Worm (Caenorhabditis elegans) whole organism, early embryonic: Measurements from ENCODE around the gene W04B5.6.

Source experiments
- B0310.2 ChIP-seq: sonication (generic microtip); optimal IDR thresholded peaks from 2 replicates; lab custom pipeline; 2016; ENCODE audit warnings: mild to moderate bottlenecking, missing genetic modification characterization, missing compliant biosample characterization
- F13C5.2 ChIP-seq: sonication (generic microtip); optimal IDR thresholded peaks from 2 replicates; lab custom pipeline; 2017; ENCODE audit warnings: mild to moderate bottlenecking, missing genetic modification characterization, inconsistent platforms, missing compliant biosample characterization
- aly-1 ChIP-seq: sonication (generic microtip); optimal IDR thresholded peaks from 2 replicates; lab custom pipeline; 2016; ENCODE audit warnings: missing genetic modification characterization, missing compliant biosample characterization
- ama-1 ChIP-seq: fragments of 150-350 bp; optimal IDR thresholded peaks from 2 replicates; lab custom pipeline; 2014
- ceh-13 ChIP-seq: fragments of 200-800 bp; sonication (Bioruptor generic); optimal IDR thresholded peaks from 2 replicates; lab custom pipeline; 2018; ENCODE audit warnings: mild to moderate bottlenecking, missing genetic modification characterization, missing compliant biosample characterization
- ceh-36 ChIP-seq: sonication (generic microtip); optimal IDR thresholded peaks from 2 replicates; lab custom pipeline; 2016; ENCODE audit warnings: missing genetic modification characterization, inconsistent platforms, missing compliant biosample characterization
- ets-7 ChIP-seq: sonication (generic microtip); optimal IDR thresholded peaks from 2 replicates; lab custom pipeline; 2016; ENCODE audit warnings: missing genotype, missing genetic modification characterization, missing compliant biosample characterization
- flt-1 ChIP-seq: fragments of 200-800 bp; sonication (Bioruptor generic); IDR thresholded peaks from 2 replicates; pipeline ENCODE4 v1.3.6; 2022; ENCODE audit warnings: missing genetic modification characterization, missing compliant biosample characterization
- hmbx-1 ChIP-seq: sonication (generic microtip); optimal IDR thresholded peaks from 2 replicates; lab custom pipeline; 2016; ENCODE audit warnings: mild to moderate bottlenecking, missing genetic modification characterization, missing compliant biosample characterization
- hmg-4 ChIP-seq: fragments of 200-800 bp; sonication (Bioruptor generic); optimal IDR thresholded peaks from 2 replicates; lab custom pipeline; 2018; ENCODE audit warnings: mild to moderate bottlenecking, missing genetic modification characterization, missing compliant biosample characterization
- hnd-1 ChIP-seq: sonication (generic microtip); optimal IDR thresholded peaks from 2 replicates; lab custom pipeline; 2016; ENCODE audit warnings: missing genetic modification characterization, missing compliant biosample characterization
- pes-1 ChIP-seq: fragments of 200-800 bp; sonication (Bioruptor generic); IDR thresholded peaks from 2 replicates; pipeline ENCODE4 v1.3.6; 2022; ENCODE audit warnings: missing genetic modification reagents, missing genetic modification characterization, missing compliant biosample characterization
- scrt-1 ChIP-seq: fragments of 200-800 bp; sonication (Bioruptor generic); IDR thresholded peaks from 2 replicates; pipeline ENCODE4 v1.3.6; 2022; ENCODE audit warnings: missing genetic modification characterization, missing compliant biosample characterization
- sea-1 ChIP-seq: fragments of 200-800 bp; sonication (Bioruptor generic); conservative IDR thresholded peaks from 2 replicates; pipeline ENCODE4 v1.3.6; 2022; ENCODE audit warnings: missing genetic modification characterization, missing compliant biosample characterization
- tbx-11 ChIP-seq: fragments of 200-800 bp; sonication (Bioruptor generic); IDR thresholded peaks from 2 replicates; pipeline ENCODE4 v1.3.6; 2022; ENCODE audit warnings: missing genetic modification characterization, missing compliant biosample characterization
- tbx-37 ChIP-seq: fragments of 200-800 bp; sonication (Bioruptor generic); conservative IDR thresholded peaks from 2 replicates; pipeline ENCODE4 v1.3.6; 2022; ENCODE audit warnings: missing genetic modification reagents, missing genetic modification characterization, missing compliant biosample characterization
- tra-4 ChIP-seq: sonication (generic microtip); optimal IDR thresholded peaks from 2 replicates; lab custom pipeline; 2017; ENCODE audit warnings: missing genetic modification characterization, missing compliant biosample characterization

W04B5.6 gene

ce11 chrIII:2418159-2418658, 17.1 kb downstream of the W04B5.6 start, which contains the start of the genes W04B5.5 and W04B5.3:
W04B5.5 (minus strand) TSS chrIII:2418209.
W04B5.3 (plus strand) TSS chrIII:2418514.
- no peak for TF ChIP-seq B0310.2
- TF ChIP-seq F13C5.2 (tag; lab: Kevin White, UChicago), result peak; percentile 45
- TF ChIP-seq flt-1 (GFP tag; lab: Robert Waterston, UW), result 0 out of 2 replicates have a peak, but pooled peaks have one; percentile 19

- TF ChIP-seq ceh-36 (tag; lab: Kevin White, UChicago) (no peak), flt-1 (GFP tag; lab: Robert Waterston, UW) (no peak), hmbx-1 (tag; lab: Kevin White, UChicago) (no peak), tbx-37 (GFP tag; lab: Robert Waterston, UW) (no peak), F13C5.2 (tag; lab: Kevin White, UChicago) (no peak), pes-1 (GFP tag; lab: Robert Waterston, UW) (no peak), sea-1 (GFP tag; lab: Robert Waterston, UW) (no peak), hmg-4 (no peak), scrt-1 (GFP tag; lab: Robert Waterston, UW) (no peak), ceh-13 (no peak), aly-1 (tag; lab: Kevin White, UChicago) (no peak), B0310.2 (no peak), ama-1 (no peak)
Observed at ce11 chrIII:2410925-2411450, 24.3 kb downstream of the W04B5.6 start, which contains the start of gene mrpl-30. mrpl-30 (minus strand) TSS chrIII:2410975.

- TF ChIP-seq ceh-36 (tag; lab: Kevin White, UChicago) (no peak), ceh-13 (no peak), hnd-1 (no peak)
Observed at ce11 chrIII:2401126-2402123, 33.8 kb downstream of the W04B5.6 start, which contains the start of the genes cic-1 and strm-1. cic-1 (minus strand) TSS chrIII:2401221. strm-1 (plus strand) TSS chrIII:2402070.

- TF ChIP-seq hnd-1 (no peak), ceh-36 (tag; lab: Kevin White, UChicago) (no peak), B0310.2 (no peak), sea-1 (GFP tag; lab: Robert Waterston, UW) (no peak), flt-1 (GFP tag; lab: Robert Waterston, UW) (no peak), ets-7 (no peak), F13C5.2 (tag; lab: Kevin White, UChicago) (no peak), scrt-1 (GFP tag; lab: Robert Waterston, UW) (no peak), hmg-4 (no peak)
Observed at ce11 chrIII:2393666-2394154, 41.6 kb downstream of the W04B5.6 start.

- TF ChIP-seq hnd-1, result no peak
- TF ChIP-seq tra-4 (tag; lab: Kevin White, UChicago), result no peak
- no peak for TF ChIP-seq hmbx-1 (tag; lab: Kevin White, UChicago)
- no peak for TF ChIP-seq flt-1 (GFP tag; lab: Robert Waterston, UW)
- TF ChIP-seq ama-1, result no peak
- no peak for TF ChIP-seq tbx-37 (GFP tag; lab: Robert Waterston, UW)
- TF ChIP-seq B0310.2, result no peak
Observed at ce11 chrIII:2391704-2392103, 43.6 kb downstream of the W04B5.6 start.

- TF ChIP-seq ceh-13 (no peak), hnd-1 (no peak), F13C5.2 (tag; lab: Kevin White, UChicago) (no peak), pes-1 (GFP tag; lab: Robert Waterston, UW) (no peak), scrt-1 (GFP tag; lab: Robert Waterston, UW) (no peak), tra-4 (tag; lab: Kevin White, UChicago) (no peak), aly-1 (tag; lab: Kevin White, UChicago) (no peak), flt-1 (GFP tag; lab: Robert Waterston, UW) (no peak), ama-1 (no peak), ceh-36 (tag; lab: Kevin White, UChicago) (no peak), tbx-11 (GFP tag; lab: Robert Waterston, UW) (no peak), ets-7 (no peak), hmg-4 (no peak), tbx-37 (GFP tag; lab: Robert Waterston, UW) (no peak)
Observed at ce11 chrIII:2386483-2386882, 48.8 kb downstream of the W04B5.6 start, which contains the start of gene H14E04.3. H14E04.3 (minus strand) TSS chrIII:2386583.
